Worm (Caenorhabditis elegans) whole organism, L3 larva: ENCODE results near the gene dnj-20.

Experiments
- R02D3.7 ChIP-seq: fragments of 150-350 bp; optimal IDR thresholded peaks from 2 replicates; lab custom pipeline; 2014; ENCODE audit warnings: missing biosample characterization, missing genetic modification characterization
- ceh-16 ChIP-seq: sonication (generic microtip); optimal IDR thresholded peaks from 2 replicates; lab custom pipeline; 2017; ENCODE audit warnings: missing biosample characterization, missing genetic modification characterization
- ceh-9 ChIP-seq: sonication (generic microtip); optimal IDR thresholded peaks from 2 replicates; lab custom pipeline; 2018; ENCODE audit warnings: missing biosample characterization, missing genetic modification characterization
- daf-12 ChIP-seq: fragments of 150-350 bp; optimal IDR thresholded peaks from 2 replicates; lab custom pipeline; 2014; ENCODE audit warnings: missing biosample characterization, missing genetic modification reagents, missing genetic modification characterization
- egl-27 ChIP-seq: sonication (generic microtip); optimal IDR thresholded peaks from 4 replicates; lab custom pipeline; 2017; ENCODE audit warnings: missing biosample characterization, missing genetic modification reagents, missing genetic modification characterization
- elt-3 ChIP-seq, 3 experiments: fragments of 150-350 bp in 1 of 3; sonication (generic microtip) in 2 of 3; optimal IDR thresholded peaks; 2 replicates in 2 of 3; 4 replicates in 1 of 3; lab custom pipeline; 2014 to 2017; ENCODE audit warnings: missing biosample characterization in 3 of 3, missing genetic modification characterization in 3 of 3
- fos-1 ChIP-seq: fragments of 150-350 bp; optimal IDR thresholded peaks from 2 replicates; lab custom pipeline; 2014; ENCODE audit warnings: missing biosample characterization, missing genetic modification characterization
- jun-1 ChIP-seq: fragments of 150-350 bp; optimal IDR thresholded peaks from 2 replicates; lab custom pipeline; 2014; ENCODE audit warnings: missing biosample characterization, missing genetic modification reagents, missing genetic modification characterization
- mdl-1 ChIP-seq: fragments of 150-350 bp; optimal IDR thresholded peaks from 2 replicates; lab custom pipeline; 2014; ENCODE audit warnings: missing biosample characterization, missing genetic modification characterization
- nhr-11 ChIP-seq: fragments of 150-350 bp; optimal IDR thresholded peaks from 2 replicates; lab custom pipeline; 2014; ENCODE audit warnings: missing biosample characterization, missing genetic modification characterization
- nhr-76 ChIP-seq: fragments of 150-350 bp; sonication (generic microtip); optimal IDR thresholded peaks from 5 replicates; lab custom pipeline; 2014; ENCODE audit warnings: missing biosample characterization, missing genetic modification characterization
- nhr-77 ChIP-seq: fragments of 150-350 bp; optimal IDR thresholded peaks from 2 replicates; lab custom pipeline; 2014; ENCODE audit warnings: missing biosample characterization, missing genetic modification characterization
- skn-1 ChIP-seq: fragments of 150-350 bp; optimal IDR thresholded peaks from 2 replicates; lab custom pipeline; 2014; ENCODE audit warnings: missing biosample characterization, missing genetic modification characterization
- unc-62 ChIP-seq: fragments of 150-350 bp; sonication (generic microtip); optimal IDR thresholded peaks from 4 replicates; lab custom pipeline; 2014; ENCODE audit warnings: missing biosample characterization, missing genetic modification reagents, missing genetic modification characterization

- no peak for TF ChIP-seq ceh-9 (tag; lab: Kevin White, UChicago)
- TF ChIP-seq elt-3 (tag; optimal IDR thresholded peaks at IDR 0.05; lab: Kevin White, UChicago), result no peak
- TF ChIP-seq mdl-1 (tag; lab: Kevin White, UChicago), result no peak
- TF ChIP-seq unc-62 (GFP tag; lab: Kevin White, UChicago), result no peak
- no peak for TF ChIP-seq egl-27 (tag; lab: Kevin White, UChicago)
- TF ChIP-seq nhr-77, result no peak
- no peak for TF ChIP-seq nhr-11
- TF ChIP-seq skn-1 (tag; lab: Kevin White, UChicago), result no peak
- TF ChIP-seq fos-1 (tag; lab: Kevin White, UChicago), result no peak
- TF ChIP-seq daf-12 (tag; lab: Kevin White, UChicago), result no peak
- no peak for TF ChIP-seq jun-1 (tag; lab: Kevin White, UChicago)
- TF ChIP-seq ceh-16 (tag; lab: Kevin White, UChicago), result no peak
- no peak for TF ChIP-seq R02D3.7
- no peak for TF ChIP-seq nhr-76
Observed at ce11 chrII:9649191-9649590, 25.2 kb upstream of the dnj-20 start, which contains the start of gene ZK1307.9.
